Fruit fly (Drosophila melanogaster): ENCODE results near the gene eRF1.

eRF1 gene

dm6 chr3L:20395257-20395909 lies 47.2 kb downstream of the eRF1 start (continued):
- TF ChIP-seq CG8924 (tag; optimal IDR thresholded peaks at IDR 0.05): peak; percentile 52
- no peak for TF ChIP-seq CG34422 (GFP tag; IDR thresholded peaks at IDR 0.05)
- TF ChIP-seq bbx (GFP tag; IDR thresholded peaks at IDR 0.05; ENCODE audit: partially characterized antibody): 0 out of 2 replicates have a peak, but pooled peaks have one; percentile 21
- TF ChIP-seq inv (GFP tag; IDR thresholded peaks at IDR 0.05; ENCODE audit: partially characterized antibody): no peak
- TF ChIP-seq HLH54F (GFP tag; optimal IDR thresholded peaks at IDR 0.05): peak; percentile 45
- TF ChIP-seq tna (GFP tag; IDR thresholded peaks at IDR 0.05; ENCODE audit: partially characterized antibody): no peak
- no peak for TF ChIP-seq wor (GFP tag; IDR thresholded peaks at IDR 0.05)
- peak; percentile 49 for TF ChIP-seq CG16815 (GFP tag; optimal IDR thresholded peaks at IDR 0.05)
- no peak for TF ChIP-seq CG3726 (GFP tag; IDR thresholded peaks at IDR 0.05)
- no peak for TF ChIP-seq ac (GFP tag; optimal IDR thresholded peaks at IDR 0.05)
- no peak for TF ChIP-seq tll (GFP tag; optimal IDR thresholded peaks at IDR 0.05)
- TF ChIP-seq schlank (tag; optimal IDR thresholded peaks at IDR 0.05): no peak
- TF ChIP-seq Xbp1 (GFP tag; optimal IDR thresholded peaks at IDR 0.05): peak; percentile 40
- peak; percentile 28 to 62 for TF ChIP-seq Hr51 (GFP tag; optimal IDR thresholded peaks at IDR 0.05)
- peak; percentile 22 for TF ChIP-seq Sox102F (GFP tag; optimal IDR thresholded peaks at IDR 0.05)
- no peak for TF ChIP-seq NC2β (GFP tag; optimal IDR thresholded peaks at IDR 0.05)
- no peak for TF ChIP-seq CG31388 (GFP tag; optimal IDR thresholded peaks at IDR 0.05)
- TF ChIP-seq CG17829 (tag; optimal IDR thresholded peaks at IDR 0.05): no peak
- TF ChIP-seq zfh2 (GFP tag; optimal IDR thresholded peaks at IDR 0.05): peak; percentile 69
- peak; percentile 90 for TF ChIP-seq CG10543 (GFP tag; optimal IDR thresholded peaks at IDR 0.05)
- no peak for TF ChIP-seq prd (optimal IDR thresholded peaks at IDR 0.05)
- TF ChIP-seq prd (GFP tag; IDR thresholded peaks at IDR 0.05): peak; percentile 51
- TF ChIP-seq Pdp1 (GFP tag; optimal IDR thresholded peaks at IDR 0.05): peak; percentile 51 to 75
- no peak for TF ChIP-seq Abd-B (GFP tag; optimal IDR thresholded peaks at IDR 0.05)
- peak; percentile 63 for TF ChIP-seq CG30403 (GFP tag; optimal IDR thresholded peaks at IDR 0.05)
- TF ChIP-seq Doc3 (GFP tag; IDR thresholded peaks at IDR 0.05; ENCODE audit: partially characterized antibody): no peak
- peak; percentile 56 for TF ChIP-seq emc (GFP tag; optimal IDR thresholded peaks at IDR 0.05)
- TF ChIP-seq Hr39 (optimal IDR thresholded peaks at IDR 0.05): no peak
- 0 out of 3 replicates have a peak, but pooled peaks have one; percentile 26 for TF ChIP-seq otp (GFP tag; IDR thresholded peaks at IDR 0.05)
- no peak for TF ChIP-seq CG11723 (GFP tag; optimal IDR thresholded peaks at IDR 0.05)
- no peak for TF ChIP-seq CG5180 (GFP tag; optimal IDR thresholded peaks at IDR 0.05)
- peak; percentile 37 for TF ChIP-seq Chrac-16 (GFP tag; optimal IDR thresholded peaks at IDR 0.05)
- no peak for TF ChIP-seq Scr (GFP tag; IDR thresholded peaks at IDR 0.05; ENCODE audit: partially characterized antibody)
- peak; percentile 46; the same call in 1 of the 3 replicates for TF ChIP-seq CG11695 (GFP tag; IDR thresholded peaks at IDR 0.05)
- no peak for TF ChIP-seq Blimp-1 (GFP tag; optimal IDR thresholded peaks at IDR 0.05)
- TF ChIP-seq CG11504 (tag; optimal IDR thresholded peaks at IDR 0.05): peak; percentile 53
- no peak for TF ChIP-seq CG14860 (GFP tag; IDR thresholded peaks at IDR 0.05; ENCODE audit: partially characterized antibody)
- no peak for TF ChIP-seq CG33213 (GFP tag; optimal IDR thresholded peaks at IDR 0.05)
- no peak for TF ChIP-seq CG6813 (GFP tag; optimal IDR thresholded peaks at IDR 0.05)
- TF ChIP-seq fd102C (GFP tag; optimal IDR thresholded peaks at IDR 0.05): no peak
- peak; percentile 70 for TF ChIP-seq sd (tag; optimal IDR thresholded peaks at IDR 0.05)
- no peak for TF ChIP-seq odd (GFP tag; optimal IDR thresholded peaks at IDR 0.05)
- TF ChIP-seq CG43689 (GFP tag; IDR thresholded peaks at IDR 0.05): no peak
- no peak for TF ChIP-seq D (optimal IDR thresholded peaks at IDR 0.05)
- TF ChIP-seq D (GFP tag; optimal IDR thresholded peaks at IDR 0.05): no peak
- no peak for TF ChIP-seq chn (GFP tag; optimal IDR thresholded peaks at IDR 0.05)
- TF ChIP-seq ara (GFP tag; IDR thresholded peaks at IDR 0.05): no peak
- TF ChIP-seq Dll (GFP tag; IDR thresholded peaks at IDR 0.05; ENCODE audit: partially characterized antibody): no peak
- peak; percentile 59 for TF ChIP-seq CG4820 (GFP tag; optimal IDR thresholded peaks at IDR 0.05)

All from whole organism, embryonic.